Fruit fly (Drosophila melanogaster) whole organism, embryonic: Measurements from ENCODE around the gene Cyp9f2.

Experiments
- Antp ChIP-seq: fragments of 200-800 bp; sonication (Bioruptor generic); optimal IDR thresholded peaks from 3 replicates; lab custom pipeline; 2016; ENCODE audit warnings: missing biosample characterization, missing genetic modification characterization
- Atf-2 ChIP-seq: fragments of 200-800 bp; sonication (Bioruptor generic); optimal IDR thresholded peaks from 2 replicates; lab custom pipeline; 2016; ENCODE audit warnings: missing biosample characterization, missing genetic modification characterization
- B-H1 ChIP-seq: fragments of 200-800 bp; sonication (Bioruptor generic); IDR thresholded peaks from 3 replicates; pipeline ENCODE4 v1.3.6; 2022; ENCODE audit warnings: missing biosample characterization, missing genetic modification characterization
- Blimp-1 ChIP-seq: fragments of 200-800 bp; sonication (Bioruptor generic); optimal IDR thresholded peaks from 3 replicates; lab custom pipeline; 2018; ENCODE audit warnings: missing biosample characterization, missing genetic modification characterization, mild to moderate bottlenecking, moderate library complexity, missing genetic modification reagents
- BtbVII ChIP-seq: fragments of 200-800 bp; sonication (Bioruptor generic); optimal IDR thresholded peaks from 3 replicates; lab custom pipeline; 2017; ENCODE audit warnings: missing biosample characterization, mild to moderate bottlenecking, missing genetic modification characterization
- CG10565 ChIP-seq: fragments of 200-800 bp; sonication (Bioruptor generic); optimal IDR thresholded peaks from 3 replicates; lab custom pipeline; 2016; ENCODE audit warnings: missing biosample characterization, mild to moderate bottlenecking, missing genetic modification characterization
- CG12071 ChIP-seq: fragments of 200-800 bp; sonication (Bioruptor generic); optimal IDR thresholded peaks from 3 replicates; lab custom pipeline; 2018; ENCODE audit warnings: missing biosample characterization, mild to moderate bottlenecking, missing genetic modification characterization
- CG12219 ChIP-seq: fragments of 200-800 bp; sonication (Bioruptor generic); optimal IDR thresholded peaks from 3 replicates; lab custom pipeline; 2018; ENCODE audit warnings: missing biosample characterization, mild to moderate bottlenecking, missing genetic modification characterization
- CG1233 ChIP-seq: fragments of 200-800 bp; sonication (Bioruptor generic); optimal IDR thresholded peaks from 4 replicates; lab custom pipeline; 2018; ENCODE audit warnings: missing biosample characterization, mild to moderate bottlenecking, missing genetic modification characterization
- CG12744 ChIP-seq: fragments of 200-800 bp; sonication (Bioruptor generic); optimal IDR thresholded peaks from 2 replicates; lab custom pipeline; 2016; ENCODE audit warnings: missing biosample characterization, missing genetic modification characterization
- CG12769 ChIP-seq: fragments of 200-800 bp; sonication (Bioruptor generic); optimal IDR thresholded peaks from 2 replicates; lab custom pipeline; 2019; ENCODE audit warnings: missing biosample characterization, mild to moderate bottlenecking, missing genetic modification characterization, moderate library complexity
- CG12942 ChIP-seq: fragments of 200-800 bp; sonication (Bioruptor generic); optimal IDR thresholded peaks from 3 replicates; lab custom pipeline; 2016; ENCODE audit warnings: missing biosample characterization, missing genetic modification characterization
- CG13123 ChIP-seq: fragments of 200-800 bp; sonication (Bioruptor generic); optimal IDR thresholded peaks from 2 replicates; lab custom pipeline; 2016; ENCODE audit warnings: missing biosample characterization, missing genetic modification characterization
- CG13287 ChIP-seq: fragments of 200-800 bp; sonication (Bioruptor generic); IDR thresholded peaks from 2 replicates; pipeline ENCODE4 v1.3.6; 2022; ENCODE audit warnings: missing biosample characterization, missing genetic modification characterization; ENCODE audit not compliant: partially characterized antibody
- CG13894 ChIP-seq: fragments of 200-800 bp; sonication (Bioruptor generic); optimal IDR thresholded peaks from 3 replicates; lab custom pipeline; 2018; ENCODE audit warnings: missing biosample characterization, mild to moderate bottlenecking, missing genetic modification characterization, moderate library complexity
- CG1529 ChIP-seq: fragments of 200-800 bp; sonication (Bioruptor generic); optimal IDR thresholded peaks from 3 replicates; lab custom pipeline; 2018; ENCODE audit warnings: missing biosample characterization, missing genetic modification characterization
- CG32532 ChIP-seq: fragments of 200-800 bp; sonication (Bioruptor generic); IDR thresholded peaks from 2 replicates; pipeline ENCODE4 v1.3.6; 2022; ENCODE audit warnings: missing biosample characterization, missing genetic modification characterization
- CG34422 ChIP-seq: fragments of 200-800 bp; sonication (Bioruptor generic); IDR thresholded peaks from 3 replicates; pipeline ENCODE4 v1.3.6; 2022; ENCODE audit warnings: missing biosample characterization, missing genetic modification characterization
- CG7786 ChIP-seq: fragments of 200-800 bp; sonication (Bioruptor generic); optimal IDR thresholded peaks from 2 replicates; lab custom pipeline; 2016; ENCODE audit warnings: missing biosample characterization, missing genetic modification characterization
- CG7839 ChIP-seq: fragments of 200-800 bp; sonication (Bioruptor generic); optimal IDR thresholded peaks from 3 replicates; lab custom pipeline; 2018; ENCODE audit warnings: missing biosample characterization, mild to moderate bottlenecking, missing genetic modification characterization, moderate library complexity
- CG7963 ChIP-seq: fragments of 200-800 bp; sonication (Bioruptor generic); IDR thresholded peaks from 3 replicates; pipeline ENCODE4 v1.3.6; 2022; ENCODE audit warnings: missing biosample characterization, missing genetic modification characterization; ENCODE audit not compliant: partially characterized antibody
- CG8478 ChIP-seq: fragments of >200 bp; optimal IDR thresholded peaks from 2 replicates; lab custom pipeline; 2018
- CrebB ChIP-seq: fragments of 200-800 bp; sonication (Bioruptor generic); optimal IDR thresholded peaks from 3 replicates; lab custom pipeline; 2018; ENCODE audit warnings: missing biosample characterization, mild to moderate bottlenecking, missing genetic modification characterization
- Hr3 ChIP-seq: fragments of 200-800 bp; sonication (Bioruptor generic); optimal IDR thresholded peaks from 3 replicates; lab custom pipeline; 2016; ENCODE audit warnings: missing biosample characterization, missing genetic modification characterization
- NK7.1 ChIP-seq: fragments of 200-800 bp; sonication (Bioruptor generic); optimal IDR thresholded peaks from 3 replicates; lab custom pipeline; 2016; ENCODE audit warnings: missing biosample characterization, missing genetic modification characterization
- Pdp1 ChIP-seq, 2 experiments: fragments of 200-800 bp; sonication (Bioruptor generic); optimal IDR thresholded peaks; 3 replicates each; lab custom pipeline; 2016; ENCODE audit warnings: missing biosample characterization in 2 of 2, missing genetic modification characterization in 2 of 2, mild to moderate bottlenecking in 1 of 2, moderate library complexity in 1 of 2
- Six4 ChIP-seq: fragments of 200-800 bp; sonication (Bioruptor generic); optimal IDR thresholded peaks from 2 replicates; lab custom pipeline; 2016; ENCODE audit warnings: missing biosample characterization, missing genetic modification characterization
- Sox102F ChIP-seq: fragments of 200-800 bp; sonication (Bioruptor generic); optimal IDR thresholded peaks from 2 replicates; lab custom pipeline; 2018; ENCODE audit warnings: missing biosample characterization, mild to moderate bottlenecking, missing genetic modification characterization, moderate library complexity
- Sry-β ChIP-seq: fragments of 200-800 bp; sonication (Bioruptor generic); optimal IDR thresholded peaks from 2 replicates; lab custom pipeline; 2018; ENCODE audit warnings: missing biosample characterization, mild to moderate bottlenecking, missing genetic modification characterization, moderate library complexity
- Sry-δ ChIP-seq: fragments of 200-800 bp; sonication (Bioruptor generic); optimal IDR thresholded peaks from 2 replicates; lab custom pipeline; 2016; ENCODE audit warnings: missing biosample characterization, missing genetic modification characterization
- Taf1 ChIP-seq: fragments of 200-800 bp; sonication (Bioruptor generic); IDR thresholded peaks from 2 replicates; pipeline ENCODE4 v1.3.6; 2022; ENCODE audit warnings: missing biosample characterization, missing genetic modification characterization
- Xrp1 ChIP-seq: fragments of 200-800 bp; sonication (Bioruptor generic); IDR thresholded peaks from 2 replicates; pipeline ENCODE4 v1.3.6; 2022; ENCODE audit warnings: missing biosample characterization, missing genetic modification characterization
- amos ChIP-seq: fragments of 200-800 bp; sonication (Bioruptor generic); IDR thresholded peaks from 2 replicates; pipeline ENCODE4 v1.3.6; 2022; ENCODE audit warnings: missing biosample characterization, missing genetic modification characterization; ENCODE audit not compliant: partially characterized antibody
- aop ChIP-seq: fragments of 200-800 bp; sonication (Bioruptor generic); IDR thresholded peaks from 2 replicates; pipeline ENCODE4 v1.3.6; 2022; ENCODE audit warnings: missing biosample characterization, missing genetic modification characterization
- br ChIP-seq: fragments of >200 bp; optimal IDR thresholded peaks from 2 replicates; lab custom pipeline; 2017
- cad ChIP-seq: fragments of >200 bp; optimal IDR thresholded peaks from 2 replicates; lab custom pipeline; 2017; ENCODE audit warnings: missing biosample characterization, missing genetic modification characterization
- eve ChIP-seq, 2 experiments: fragments of >200 bp; optimal IDR thresholded peaks; 2 replicates each; lab custom pipeline; 2017; ENCODE audit warnings: missing biosample characterization in 2 of 2, missing genetic modification characterization in 2 of 2
- eyg ChIP-seq: fragments of 200-800 bp; sonication (Bioruptor generic); optimal IDR thresholded peaks from 3 replicates; lab custom pipeline; 2016; ENCODE audit warnings: missing biosample characterization, missing genetic modification characterization
- fd3F ChIP-seq: fragments of 200-800 bp; sonication (Bioruptor generic); optimal IDR thresholded peaks from 2 replicates; lab custom pipeline; 2018; ENCODE audit warnings: missing biosample characterization, mild to moderate bottlenecking, missing genetic modification characterization, moderate library complexity
- inv ChIP-seq: fragments of 200-800 bp; sonication (Bioruptor generic); IDR thresholded peaks from 2 replicates; pipeline ENCODE4 v1.3.6; 2022; ENCODE audit warnings: missing biosample characterization, missing genetic modification characterization; ENCODE audit not compliant: partially characterized antibody
- klu ChIP-seq: fragments of 200-800 bp; sonication (Bioruptor generic); IDR thresholded peaks from 2 replicates; pipeline ENCODE4 v1.3.6; 2022; ENCODE audit warnings: missing biosample characterization, missing genetic modification characterization
- knrl ChIP-seq: fragments of 200-800 bp; sonication (Bioruptor generic); IDR thresholded peaks from 3 replicates; pipeline ENCODE4 v1.3.6; 2022; ENCODE audit warnings: missing biosample characterization, missing genetic modification characterization; ENCODE audit not compliant: partially characterized antibody
- luna ChIP-seq: fragments of 200-800 bp; sonication (Bioruptor generic); optimal IDR thresholded peaks from 2 replicates; lab custom pipeline; 2016; ENCODE audit warnings: missing biosample characterization, missing genetic modification characterization
- pho ChIP-seq: fragments of 200-800 bp; sonication (Bioruptor generic); optimal IDR thresholded peaks from 2 replicates; lab custom pipeline; 2016; ENCODE audit warnings: missing biosample characterization, missing genetic modification characterization
- seq ChIP-seq: fragments of 200-800 bp; sonication (Bioruptor generic); IDR thresholded peaks from 2 replicates; pipeline ENCODE4 v1.3.6; 2022; ENCODE audit warnings: missing biosample characterization, missing genetic modification characterization
- shn ChIP-seq: fragments of 200-800 bp; sonication (Bioruptor generic); optimal IDR thresholded peaks from 3 replicates; lab custom pipeline; 2016; ENCODE audit warnings: missing biosample characterization, missing genetic modification characterization
- slbo ChIP-seq: fragments of 200-800 bp; sonication (Bioruptor generic); IDR thresholded peaks from 2 replicates; pipeline ENCODE4 v1.3.6; 2022; ENCODE audit warnings: missing biosample characterization, missing genetic modification characterization
- sug ChIP-seq: fragments of 200-800 bp; optimal IDR thresholded peaks from 2 replicates; lab custom pipeline; 2019; ENCODE audit warnings: missing biosample characterization, mild to moderate bottlenecking, missing genetic modification characterization, moderate library complexity
- trh ChIP-seq: fragments of 200-800 bp; sonication (Bioruptor generic); optimal IDR thresholded peaks from 2 replicates; lab custom pipeline; 2016; ENCODE audit warnings: missing biosample characterization, missing genetic modification characterization
- unc-4 ChIP-seq: fragments of 200-800 bp; sonication (Bioruptor generic); IDR thresholded peaks from 2 replicates; pipeline ENCODE4 v1.3.6; 2022; ENCODE audit warnings: missing biosample characterization, missing genetic modification characterization; ENCODE audit not compliant: partially characterized antibody
- zen2 ChIP-seq: fragments of 200-800 bp; sonication (Bioruptor generic); IDR thresholded peaks from 3 replicates; pipeline ENCODE4 v1.3.6; 2022; ENCODE audit warnings: missing biosample characterization, missing genetic modification characterization; ENCODE audit not compliant: partially characterized antibody

Gene Cyp9f2

dm6 chr3R:12402935-12403334, 2.9 kb downstream of the Cyp9f2 start (continued):
- TF ChIP-seq seq (peak; percentile 97), Atf-2 (GFP tag; lab: Kevin White, UChicago) (peak; percentile 90), shn (peak; percentile 75), aop (GFP tag; lab: Robert Waterston, UW) (peak; percentile 90), CG12769 (peak; percentile 98), BtbVII (GFP tag; lab: Kevin White, UChicago) (peak; percentile 100), CG12942 (GFP tag; lab: Kevin White, UChicago) (peak; percentile 92), CG13894 (peak; percentile 99), CG7963 (GFP tag; lab: Robert Waterston, UW) (no peak), CG10565 (peak; percentile 98), knrl (0 out of 3 replicates have a peak, but pooled peaks have one; percentile 19), pho (GFP tag; lab: Kevin White, UChicago) (peak; percentile 91), Blimp-1 (GFP tag; lab: Kevin White, UChicago) (peak; percentile 97), CG8478 (no peak), Pdp1 (GFP tag; optimal IDR thresholded peaks at IDR 0.05; lab: Kevin White, UChicago) (peak; percentile 94 to 96), Hr3 (GFP tag; lab: Kevin White, UChicago) (peak; percentile 91), CG7839 (peak; percentile 99), Antp (GFP tag; lab: Kevin White, UChicago) (peak; percentile 86), slbo (GFP tag; lab: Robert Waterston, UW) (peak; percentile 92), CrebB (tag; lab: Kevin White, UChicago) (peak; percentile 98), klu (GFP tag; lab: Robert Waterston, UW) (peak; percentile 86), Sry-δ (GFP tag; lab: Kevin White, UChicago) (peak; percentile 66), CG12071 (GFP tag; lab: Kevin White, UChicago) (peak; percentile 100), NK7.1 (GFP tag; lab: Kevin White, UChicago) (peak; percentile 95), CG1233 (GFP tag; lab: Kevin White, UChicago) (peak; percentile 98), sug (peak; percentile 97), amos (no peak), Sry-β (GFP tag; lab: Kevin White, UChicago) (peak; percentile 74), fd3F (GFP tag; lab: Kevin White, UChicago) (peak; percentile 95), Sox102F (GFP tag; lab: Kevin White, UChicago) (peak; percentile 98), CG13123 (peak; percentile 84), Xrp1 (peak; percentile 99), eyg (GFP tag; lab: Kevin White, UChicago) (peak; percentile 91), Six4 (GFP tag; lab: Kevin White, UChicago) (peak; percentile 99), br (lab: Kevin White, UChicago) (no peak), trh (peak; percentile 91), CG34422 (GFP tag; lab: Robert Waterston, UW) (peak; percentile 96), zen2 (0 out of 3 replicates have a peak, but pooled peaks have one; percentile 17), B-H1 (GFP tag; lab: Robert Waterston, UW) (peak; percentile 93; the same call in 2 of the 3 replicates), CG7786 (GFP tag; lab: Kevin White, UChicago) (peak; percentile 89), cad (GFP tag; lab: Kevin White, UChicago) (no peak), CG1529 (peak; percentile 96), inv (no peak), CG12744 (peak; percentile 94), luna (GFP tag; lab: Kevin White, UChicago) (peak; percentile 75), Taf1 (GFP tag; lab: Robert Waterston, UW) (peak; percentile 92), CG32532 (GFP tag; lab: Robert Waterston, UW) (peak; percentile 96), eve (GFP tag; optimal IDR thresholded peaks at IDR 0.05; lab: Kevin White, UChicago) (no peak), CG12219 (peak; percentile 98), CG13287 (GFP tag; lab: Robert Waterston, UW) (peak; percentile 71; the same call in 1 of the 2 replicates), unc-4 (GFP tag; lab: Robert Waterston, UW) (no peak)
